Worm (Caenorhabditis elegans) whole organism, mixed stage, embryonic: ENCODE results near the gene F09C6.3.

Experiments
- blmp-1 ChIP-seq: fragments of 150-350 bp; optimal IDR thresholded peaks from 2 replicates; lab custom pipeline; 2014; ENCODE audit warnings: missing biosample characterization, missing genetic modification characterization
- ces-1 ChIP-seq: fragments of 150-350 bp; optimal IDR thresholded peaks from 2 replicates; lab custom pipeline; 2014; ENCODE audit warnings: missing biosample characterization, missing genetic modification reagents, missing genetic modification characterization
- elt-1 ChIP-seq: sonication (generic microtip); optimal IDR thresholded peaks from 2 replicates; lab custom pipeline; 2017; ENCODE audit warnings: missing genetic modification characterization, mild to moderate bottlenecking, missing compliant biosample characterization, antibody characterized with exemption, moderate library complexity, borderline replicate concordance; ENCODE audit not compliant: insufficient read depth
- hlh-1 ChIP-seq: fragments of 150-350 bp; optimal IDR thresholded peaks from 2 replicates; lab custom pipeline; 2014; ENCODE audit warnings: missing biosample characterization, missing genetic modification reagents, missing genetic modification characterization
- lin-13 ChIP-seq: fragments of 150-350 bp; optimal IDR thresholded peaks from 2 replicates; lab custom pipeline; 2014; ENCODE audit warnings: missing biosample characterization, missing genetic modification characterization
- mab-5 ChIP-seq: fragments of 150-350 bp; optimal IDR thresholded peaks from 2 replicates; lab custom pipeline; 2014; ENCODE audit warnings: missing biosample characterization, missing genetic modification characterization
- mep-1 ChIP-seq: fragments of 150-350 bp; optimal IDR thresholded peaks from 2 replicates; lab custom pipeline; 2017; ENCODE audit warnings: missing biosample characterization, missing genetic modification reagents, missing genetic modification characterization, inconsistent platforms
- nhr-12 ChIP-seq: fragments of 150-350 bp; optimal IDR thresholded peaks from 2 replicates; lab custom pipeline; 2014; ENCODE audit warnings: missing biosample characterization, missing genetic modification characterization
- nhr-237 ChIP-seq: fragments of 150-350 bp; optimal IDR thresholded peaks from 2 replicates; lab custom pipeline; 2014; ENCODE audit warnings: missing biosample characterization, missing genetic modification characterization
- nhr-76 ChIP-seq: sonication (generic microtip); optimal IDR thresholded peaks from 2 replicates; lab custom pipeline; 2017; ENCODE audit warnings: missing biosample characterization, missing genetic modification characterization
- pha-4 ChIP-seq: fragments of 150-350 bp; optimal IDR thresholded peaks from 2 replicates; lab custom pipeline; 2018; ENCODE audit warnings: missing biosample characterization, missing genetic modification reagents, missing genetic modification characterization
- sem-2 ChIP-seq: fragments of 200-800 bp; sonication (Bioruptor generic); optimal IDR thresholded peaks from 2 replicates; lab custom pipeline; 2018; ENCODE audit warnings: mild to moderate bottlenecking, missing genetic modification characterization, missing compliant biosample characterization
- unc-39 ChIP-seq: fragments of 150-350 bp; optimal IDR thresholded peaks from 2 replicates; lab custom pipeline; 2014; ENCODE audit warnings: missing biosample characterization, missing genetic modification characterization

DNA sequence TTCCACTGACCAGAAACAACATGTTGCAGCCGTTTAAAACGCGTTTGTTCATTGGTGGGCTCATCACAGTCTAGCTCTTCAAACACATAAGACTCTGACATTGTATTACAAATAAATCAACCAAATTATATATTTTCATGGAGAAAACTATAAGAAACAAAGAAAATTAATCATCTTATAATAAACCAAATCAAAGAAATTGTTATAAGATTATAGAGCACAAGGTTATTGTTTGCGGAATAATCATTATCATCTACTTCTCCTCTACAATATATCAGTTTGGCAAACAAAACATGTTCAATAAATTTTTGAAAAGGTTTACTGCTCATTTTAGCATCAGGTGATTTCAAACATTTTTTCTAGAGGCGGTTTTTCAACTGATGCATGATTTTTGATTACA lies 18.2 kb downstream of the F09C6.3 start, which contains the start of the genes clec-32 and clec-24:
- TF ChIP-seq hlh-1 (no peak), nhr-76 (no peak), nhr-237 (tag; lab: Kevin White, UChicago) (no peak), unc-39 (no peak), lin-13 (tag; lab: Kevin White, UChicago) (no peak), mep-1 (tag; lab: Kevin White, UChicago) (no peak), elt-1 (tag; lab: Kevin White, UChicago) (no peak), sem-2 (no peak), pha-4 (no peak), mab-5 (tag; lab: Kevin White, UChicago) (no peak), ces-1 (GFP tag; lab: Kevin White, UChicago) (no peak), blmp-1 (tag; lab: Kevin White, UChicago) (no peak), nhr-12 (tag; lab: Kevin White, UChicago) (no peak)
